Fruit fly (Drosophila melanogaster): ENCODE measurements around the gene Sprn.

- TF ChIP-seq CTCF (optimal IDR thresholded peaks at IDR 0.05), result no peak
- no peak for TF ChIP-seq CG8478 (optimal IDR thresholded peaks at IDR 0.05)
These were observed 48.4 kb downstream of the Sprn start, which contains the start of gene byn for dm6 chr3L:11927287-11927743.

All from S2 (cell line).